Worm (Caenorhabditis elegans): ENCODE measurements around the gene T02G5.14.

- TF ChIP-seq cebp-1 (GFP tag; IDR thresholded peaks at IDR 0.05) (no peak), cebp-1 (tag; optimal IDR thresholded peaks at IDR 0.05) (peak; percentile 41), snpc-1.1 (tag; optimal IDR thresholded peaks at IDR 0.05; ENCODE audit: insufficient read depth) (no peak), F39B2.1 (GFP tag; IDR thresholded peaks at IDR 0.05) (no peak), chd-7 (tag; optimal IDR thresholded peaks at IDR 0.05) (peak; percentile 30), nfya-2 (GFP tag; IDR thresholded peaks at IDR 0.05) (no peak), ets-4 (GFP tag; optimal IDR thresholded peaks at IDR 0.05) (no peak), lin-35 (GFP tag; optimal IDR thresholded peaks at IDR 0.05) (no peak), D2030.7 (GFP tag; IDR thresholded peaks at IDR 0.05) (no peak)
Observed at ce11 chrII:7060202-7060601, 23.9 kb upstream of the T02G5.14 start.
